Worm (Caenorhabditis elegans) whole organism, L1 larva: ENCODE measurements around the gene immp-1.

ENCODE experiments used
- aly-2 ChIP-seq: fragments of 150-350 bp; optimal IDR thresholded peaks from 2 replicates; lab custom pipeline; 2014; ENCODE audit warnings: missing biosample characterization, missing genetic modification characterization
- lin-15B ChIP-seq: fragments of 150-350 bp; sonication (generic microtip); optimal IDR thresholded peaks from 3 replicates; lab custom pipeline; 2014; ENCODE audit warnings: missing biosample characterization, missing genetic modification characterization
- lin-39 ChIP-seq: fragments of 150-350 bp; optimal IDR thresholded peaks from 2 replicates; lab custom pipeline; 2014; ENCODE audit warnings: missing biosample characterization, missing genetic modification reagents, missing genetic modification characterization
- mdl-1 ChIP-seq, 2 experiments: fragments of 150-350 bp; optimal IDR thresholded peaks; 2 replicates each; lab custom pipeline; 2014 to 2017; ENCODE audit warnings: missing biosample characterization in 2 of 2, missing genetic modification characterization in 2 of 2, inconsistent platforms in 1 of 2
- nhr-12 ChIP-seq: sonication (generic microtip); optimal IDR thresholded peaks from 2 replicates; lab custom pipeline; 2017; ENCODE audit warnings: missing biosample characterization, missing genetic modification characterization
- pag-3 ChIP-seq: sonication (generic microtip); optimal IDR thresholded peaks from 2 replicates; lab custom pipeline; 2017; ENCODE audit warnings: missing genetic modification characterization, mild to moderate bottlenecking, missing compliant biosample characterization, antibody characterized with exemption, borderline replicate concordance; ENCODE audit not compliant: insufficient read depth
- unc-130 ChIP-seq: fragments of 150-350 bp; optimal IDR thresholded peaks from 2 replicates; lab custom pipeline; 2017; ENCODE audit warnings: missing biosample characterization, missing genetic modification characterization, inconsistent platforms
- unc-62 ChIP-seq: fragments of 150-350 bp; optimal IDR thresholded peaks from 2 replicates; lab custom pipeline; 2014; ENCODE audit warnings: missing biosample characterization, missing genetic modification reagents, missing genetic modification characterization
- zag-1 ChIP-seq: fragments of 150-350 bp; optimal IDR thresholded peaks from 2 replicates; lab custom pipeline; 2014; ENCODE audit warnings: missing biosample characterization, missing genetic modification characterization

DNA sequence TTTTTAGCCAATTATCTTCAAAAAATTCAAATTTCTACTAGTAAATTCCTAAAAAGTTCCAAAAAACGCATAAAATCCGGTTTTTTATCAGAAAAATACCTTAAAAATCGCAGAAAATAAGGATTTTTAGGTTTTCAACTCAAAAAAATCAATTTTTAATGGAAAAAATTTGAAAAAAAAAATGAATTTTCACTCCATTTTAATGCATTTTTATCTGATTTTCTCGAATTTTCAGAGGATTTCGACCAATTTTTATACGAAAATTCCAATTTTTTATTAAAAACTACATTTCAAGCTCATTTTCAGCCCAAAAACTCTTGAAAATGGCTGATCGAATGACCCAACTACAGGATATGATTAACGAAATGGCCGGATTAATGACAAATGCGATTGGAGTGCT, 2.6 kb downstream of the immp-1 start, which contains the start of gene mdt-21:
- TF ChIP-seq nhr-12 (tag; lab: Kevin White, UChicago) (no peak), unc-62 (GFP tag; lab: Kevin White, UChicago) (no peak), lin-15B (tag; lab: Kevin White, UChicago) (no peak), zag-1 (tag; lab: Kevin White, UChicago) (no peak), unc-130 (tag; lab: Kevin White, UChicago) (no peak), pag-3 (no peak), aly-2 (no peak), mdl-1 (tag; optimal IDR thresholded peaks at IDR 0.05; lab: Kevin White, UChicago) (no peak), lin-39 (no peak)
